Worm (Caenorhabditis elegans) whole organism, L1 larva: ENCODE measurements around the gene C18H7.7.

ENCODE experiments used
- lin-13 ChIP-seq: fragments of 150-350 bp; optimal IDR thresholded peaks from 2 replicates; lab custom pipeline; 2014; ENCODE audit warnings: missing biosample characterization, missing genetic modification reagents, missing genetic modification characterization
- nhr-47 ChIP-seq: sonication (generic microtip); optimal IDR thresholded peaks from 2 replicates; lab custom pipeline; 2016; ENCODE audit warnings: mild to moderate bottlenecking, missing genetic modification characterization, moderate library complexity, missing compliant biosample characterization
- pag-3 ChIP-seq: sonication (generic microtip); optimal IDR thresholded peaks from 2 replicates; lab custom pipeline; 2017; ENCODE audit warnings: missing genetic modification characterization, mild to moderate bottlenecking, missing compliant biosample characterization, antibody characterized with exemption, borderline replicate concordance; ENCODE audit not compliant: insufficient read depth
- skn-1 ChIP-seq: fragments of 150-350 bp; optimal IDR thresholded peaks from 2 replicates; lab custom pipeline; 2014; ENCODE audit warnings: missing biosample characterization, missing genetic modification characterization
- unc-98 ChIP-seq: fragments of 200-800 bp; sonication (Bioruptor generic); IDR thresholded peaks from 2 replicates; pipeline ENCODE4 v1.3.6; 2022; ENCODE audit warnings: missing genetic modification characterization, missing compliant biosample characterization

- TF ChIP-seq unc-98 (GFP tag; lab: Robert Waterston, UW) (no peak), skn-1 (no peak), lin-13 (GFP tag; lab: Kevin White, UChicago) (no peak), nhr-47 (tag; lab: Kevin White, UChicago) (no peak), pag-3 (tag; lab: Kevin White, UChicago) (no peak)
Observed at ce11 chrIV:558735-559284, 37.4 kb downstream of the C18H7.7 start, which contains the start of gene efn-4.
